Fruit fly (Drosophila melanogaster): Measurements from ENCODE around the gene Ccp84Ac.

Gene Ccp84Ac

dm6 chr3R:6657278-6658246 is 38.5 kb downstream of the Ccp84Ac start, which contains the start of the genes CG1307 and twr:
Gene CG1307, minus strand, starts transcription at chr3R:6657442.
Gene twr, plus strand, starts transcription at chr3R:6657882.
- TF ChIP-seq CG8478 (optimal IDR thresholded peaks at IDR 0.05) (no peak), CTCF (optimal IDR thresholded peaks at IDR 0.05) (peak; percentile 6 to 56)

dm6 chr3R:6646740-6647139 is 49.3 kb downstream of the Ccp84Ac start, which contains the start of gene Taf1:
Gene Taf1, plus strand, starts transcription at chr3R:6646889.
- peak; percentile 57 to 69 for TF ChIP-seq CTCF (optimal IDR thresholded peaks at IDR 0.05)
- TF ChIP-seq CG8478 (optimal IDR thresholded peaks at IDR 0.05) = no peak
